Worm (Caenorhabditis elegans) whole organism, mixed stage, embryonic: ENCODE data around the gene tra-4.

Experiments used
- M03D4.4 ChIP-seq: sonication (generic microtip); optimal IDR thresholded peaks from 2 replicates; lab custom pipeline; 2017; ENCODE audit warnings: mild to moderate bottlenecking, missing genetic modification characterization, missing compliant biosample characterization
- blmp-1 ChIP-seq: fragments of 150-350 bp; optimal IDR thresholded peaks from 2 replicates; lab custom pipeline; 2014; ENCODE audit warnings: missing biosample characterization, missing genetic modification characterization
- ceh-43 ChIP-seq: fragments of 200-800 bp; sonication (Bioruptor generic); optimal IDR thresholded peaks from 2 replicates; lab custom pipeline; 2018; ENCODE audit warnings: mild to moderate bottlenecking, missing genetic modification characterization, moderate library complexity, missing compliant biosample characterization
- ceh-83 ChIP-seq: fragments of 200-800 bp; sonication (Bioruptor generic); optimal IDR thresholded peaks from 2 replicates; lab custom pipeline; 2018; ENCODE audit warnings: mild to moderate bottlenecking, missing genetic modification characterization, missing compliant biosample characterization
- drap-1 ChIP-seq: fragments of 200-800 bp; sonication (Bioruptor generic); optimal IDR thresholded peaks from 3 replicates; lab custom pipeline; 2018; ENCODE audit warnings: mild to moderate bottlenecking, missing genetic modification characterization, missing compliant biosample characterization
- elt-3 ChIP-seq: fragments of 150-350 bp; optimal IDR thresholded peaks from 2 replicates; lab custom pipeline; 2014; ENCODE audit warnings: missing biosample characterization, missing genetic modification characterization
- flh-1 ChIP-seq: fragments of 200-800 bp; sonication (Bioruptor generic); optimal IDR thresholded peaks from 2 replicates; lab custom pipeline; 2018; ENCODE audit warnings: mild to moderate bottlenecking, missing genetic modification characterization, moderate library complexity, missing compliant biosample characterization
- ham-2 ChIP-seq: fragments of 200-800 bp; sonication (Bioruptor generic); optimal IDR thresholded peaks from 2 replicates; lab custom pipeline; 2018; ENCODE audit warnings: mild to moderate bottlenecking, missing genetic modification characterization, missing compliant biosample characterization
- hlh-1 ChIP-seq: fragments of 150-350 bp; optimal IDR thresholded peaks from 2 replicates; lab custom pipeline; 2014; ENCODE audit warnings: missing biosample characterization, missing genetic modification reagents, missing genetic modification characterization
- lin-32 ChIP-seq: fragments of 200-800 bp; sonication (Bioruptor generic); optimal IDR thresholded peaks from 2 replicates; lab custom pipeline; 2018; ENCODE audit warnings: mild to moderate bottlenecking, missing genetic modification characterization, missing compliant biosample characterization
- lsy-2 ChIP-seq: fragments of 150-350 bp; optimal IDR thresholded peaks from 2 replicates; lab custom pipeline; 2014; ENCODE audit warnings: missing biosample characterization, missing genetic modification characterization
- mep-1 ChIP-seq: fragments of 150-350 bp; optimal IDR thresholded peaks from 2 replicates; lab custom pipeline; 2017; ENCODE audit warnings: missing biosample characterization, missing genetic modification reagents, missing genetic modification characterization, inconsistent platforms
- mls-2 ChIP-seq: sonication (generic microtip); optimal IDR thresholded peaks from 2 replicates; lab custom pipeline; 2016; ENCODE audit warnings: mild to moderate bottlenecking, missing genetic modification characterization, moderate library complexity, missing compliant biosample characterization
- nhr-12 ChIP-seq: fragments of 150-350 bp; optimal IDR thresholded peaks from 2 replicates; lab custom pipeline; 2014; ENCODE audit warnings: missing biosample characterization, missing genetic modification characterization
- nhr-2 ChIP-seq: fragments of 150-350 bp; optimal IDR thresholded peaks from 2 replicates; lab custom pipeline; 2014; ENCODE audit warnings: missing biosample characterization, missing genetic modification characterization
- nhr-237 ChIP-seq: fragments of 150-350 bp; optimal IDR thresholded peaks from 2 replicates; lab custom pipeline; 2014; ENCODE audit warnings: missing biosample characterization, missing genetic modification characterization
- nhr-28 ChIP-seq: fragments of 150-350 bp; optimal IDR thresholded peaks from 2 replicates; lab custom pipeline; 2014; ENCODE audit warnings: missing biosample characterization, missing genetic modification characterization
- pha-4 ChIP-seq: fragments of 150-350 bp; optimal IDR thresholded peaks from 2 replicates; lab custom pipeline; 2018; ENCODE audit warnings: missing biosample characterization, missing genetic modification reagents, missing genetic modification characterization
- sem-2 ChIP-seq: fragments of 200-800 bp; sonication (Bioruptor generic); optimal IDR thresholded peaks from 2 replicates; lab custom pipeline; 2018; ENCODE audit warnings: mild to moderate bottlenecking, missing genetic modification characterization, missing compliant biosample characterization
- snpc-4 ChIP-seq: fragments of 150-350 bp; optimal IDR thresholded peaks from 2 replicates; lab custom pipeline; 2014; ENCODE audit warnings: missing biosample characterization, missing genetic modification characterization
- sptf-1 ChIP-seq: sonication (generic microtip); optimal IDR thresholded peaks from 2 replicates; lab custom pipeline; 2017; ENCODE audit warnings: mild to moderate bottlenecking, missing genetic modification characterization, moderate library complexity, missing compliant biosample characterization
- tbx-8 ChIP-seq: fragments of 200-800 bp; sonication (Bioruptor generic); optimal IDR thresholded peaks from 2 replicates; lab custom pipeline; 2018; ENCODE audit warnings: mild to moderate bottlenecking, missing genetic modification characterization, moderate library complexity, missing compliant biosample characterization
- unc-39 ChIP-seq: fragments of 150-350 bp; optimal IDR thresholded peaks from 2 replicates; lab custom pipeline; 2014; ENCODE audit warnings: missing biosample characterization, missing genetic modification characterization
- zip-8 ChIP-seq: fragments of 150-350 bp; optimal IDR thresholded peaks from 2 replicates; lab custom pipeline; 2014; ENCODE audit warnings: missing biosample characterization, missing genetic modification characterization
- ztf-11 ChIP-seq: fragments of 150-350 bp; optimal IDR thresholded peaks from 2 replicates; lab custom pipeline; 2014; ENCODE audit warnings: missing biosample characterization, missing genetic modification characterization

Gene tra-4

ce11 chrX:2874598-2874997 lies 17.2 kb upstream of the tra-4 start:
- TF ChIP-seq sptf-1 (no peak), tbx-8 (GFP tag; lab: Kevin White, UChicago) (no peak), zip-8 (tag; lab: Kevin White, UChicago) (no peak), nhr-2 (tag; lab: Kevin White, UChicago) (no peak), snpc-4 (tag; lab: Kevin White, UChicago) (no peak), ztf-11 (no peak), ceh-43 (GFP tag; lab: Kevin White, UChicago) (no peak), ham-2 (GFP tag; lab: Kevin White, UChicago) (peak; percentile 61), blmp-1 (tag; lab: Kevin White, UChicago) (peak; percentile 41)

ce11 chrX:2873272-2873671 lies 15.9 kb upstream of the tra-4 start:
- TF ChIP-seq hlh-1, result no peak
- TF ChIP-seq lsy-2 (tag; lab: Kevin White, UChicago), result no peak
- TF ChIP-seq unc-39 (tag; lab: Kevin White, UChicago), result no peak

- TF ChIP-seq ceh-83 (GFP tag; lab: Kevin White, UChicago) (no peak), sptf-1 (peak; percentile 10)
Measured at ce11 chrX:2871037-2871436, 13.6 kb upstream of the tra-4 start, which contains the start of gene F53B3.3. TSS of gene F53B3.3 (minus strand) at chrX:2871137.

ce11 chrX:2865591-2866217 lies 8.3 kb upstream of the tra-4 start:
- TF ChIP-seq nhr-28 (tag; lab: Kevin White, UChicago), result no peak
- no peak for TF ChIP-seq drap-1 (GFP tag; lab: Kevin White, UChicago)
- no peak for TF ChIP-seq nhr-237 (tag; lab: Kevin White, UChicago)

ce11 chrX:2863946-2864345 lies 6.5 kb upstream of the tra-4 start, which contains the start of gene F53B3.6:
TSS of gene F53B3.6 (plus strand) at chrX:2864229.
- TF ChIP-seq nhr-237 (tag; lab: Kevin White, UChicago), result no peak
- TF ChIP-seq nhr-2 (tag; lab: Kevin White, UChicago), result no peak
- TF ChIP-seq sem-2 (GFP tag; lab: Kevin White, UChicago), result no peak

- no peak for TF ChIP-seq elt-3 (tag; lab: Kevin White, UChicago)
Measured at ce11 chrX:2862372-2862771, 5.0 kb upstream of the tra-4 start, which contains the start of gene comt-1. TSS of gene comt-1 (minus strand) at chrX:2862472.

- TF ChIP-seq sptf-1 (no peak), unc-39 (tag; lab: Kevin White, UChicago) (no peak), mls-2 (tag; lab: Kevin White, UChicago) (no peak), M03D4.4 (tag; lab: Kevin White, UChicago) (no peak), pha-4 (tag; lab: Kevin White, UChicago) (no peak), lsy-2 (tag; lab: Kevin White, UChicago) (no peak), lin-32 (no peak), flh-1 (no peak), blmp-1 (tag; lab: Kevin White, UChicago) (no peak), nhr-12 (tag; lab: Kevin White, UChicago) (no peak)
Measured at ce11 chrX:2858380-2858779, 977 bp upstream of the tra-4 start.

- no peak for TF ChIP-seq ceh-83 (GFP tag; lab: Kevin White, UChicago)
- TF ChIP-seq mep-1, result no peak
- no peak for TF ChIP-seq pha-4 (tag; lab: Kevin White, UChicago)
- no peak for TF ChIP-seq blmp-1 (tag; lab: Kevin White, UChicago)
Measured at ce11 chrX:2853963-2854362, 3.4 kb downstream of the tra-4 start.
